Worm (Caenorhabditis elegans) whole organism, mixed stage, embryonic: Measurements from ENCODE around the gene lin-14.

ENCODE experiments used
- bed-3 ChIP-seq: fragments of 200-800 bp; sonication (Bioruptor generic); optimal IDR thresholded peaks from 3 replicates; lab custom pipeline; 2018; ENCODE audit warnings: mild to moderate bottlenecking, missing genetic modification characterization, moderate library complexity, missing compliant biosample characterization
- ceh-39 ChIP-seq: fragments of 150-350 bp; optimal IDR thresholded peaks from 2 replicates; lab custom pipeline; 2014; ENCODE audit warnings: missing biosample characterization, missing genetic modification characterization
- ceh-83 ChIP-seq: fragments of 200-800 bp; sonication (Bioruptor generic); optimal IDR thresholded peaks from 2 replicates; lab custom pipeline; 2018; ENCODE audit warnings: mild to moderate bottlenecking, missing genetic modification characterization, missing compliant biosample characterization
- elt-3 ChIP-seq: fragments of 150-350 bp; optimal IDR thresholded peaks from 2 replicates; lab custom pipeline; 2014; ENCODE audit warnings: missing biosample characterization, missing genetic modification characterization
- ham-2 ChIP-seq: fragments of 200-800 bp; sonication (Bioruptor generic); optimal IDR thresholded peaks from 2 replicates; lab custom pipeline; 2018; ENCODE audit warnings: mild to moderate bottlenecking, missing genetic modification characterization, missing compliant biosample characterization
- lsy-2 ChIP-seq: fragments of 150-350 bp; optimal IDR thresholded peaks from 2 replicates; lab custom pipeline; 2014; ENCODE audit warnings: missing biosample characterization, missing genetic modification characterization
- mep-1 ChIP-seq: fragments of 150-350 bp; optimal IDR thresholded peaks from 2 replicates; lab custom pipeline; 2017; ENCODE audit warnings: missing biosample characterization, missing genetic modification reagents, missing genetic modification characterization, inconsistent platforms
- nhr-28 ChIP-seq: fragments of 150-350 bp; optimal IDR thresholded peaks from 2 replicates; lab custom pipeline; 2014; ENCODE audit warnings: missing biosample characterization, missing genetic modification characterization
- pha-4 ChIP-seq: fragments of 150-350 bp; optimal IDR thresholded peaks from 2 replicates; lab custom pipeline; 2018; ENCODE audit warnings: missing biosample characterization, missing genetic modification reagents, missing genetic modification characterization
- sem-2 ChIP-seq: fragments of 200-800 bp; sonication (Bioruptor generic); optimal IDR thresholded peaks from 2 replicates; lab custom pipeline; 2018; ENCODE audit warnings: mild to moderate bottlenecking, missing genetic modification characterization, missing compliant biosample characterization
- snpc-4 ChIP-seq: fragments of 150-350 bp; optimal IDR thresholded peaks from 2 replicates; lab custom pipeline; 2014; ENCODE audit warnings: missing biosample characterization, missing genetic modification characterization
- sptf-1 ChIP-seq: sonication (generic microtip); optimal IDR thresholded peaks from 2 replicates; lab custom pipeline; 2017; ENCODE audit warnings: mild to moderate bottlenecking, missing genetic modification characterization, moderate library complexity, missing compliant biosample characterization
- unc-62 ChIP-seq: fragments of 150-350 bp; optimal IDR thresholded peaks from 2 replicates; lab custom pipeline; 2014; ENCODE audit warnings: missing biosample characterization, missing genetic modification reagents, missing genetic modification characterization
- ztf-11 ChIP-seq: fragments of 150-350 bp; optimal IDR thresholded peaks from 2 replicates; lab custom pipeline; 2014; ENCODE audit warnings: missing biosample characterization, missing genetic modification characterization

ce11 chrX:11509547-11509946, 44.2 kb downstream of the lin-14 start:
- no peak for TF ChIP-seq sem-2
- TF ChIP-seq lsy-2 (tag; lab: Kevin White, UChicago): no peak
- TF ChIP-seq pha-4: no peak
- no peak for TF ChIP-seq ztf-11
- no peak for TF ChIP-seq bed-3 (GFP tag; lab: Kevin White, UChicago)
- no peak for TF ChIP-seq unc-62 (GFP tag; lab: Kevin White, UChicago)
- no peak for TF ChIP-seq elt-3 (tag; lab: Kevin White, UChicago)
- no peak for TF ChIP-seq sptf-1
- no peak for TF ChIP-seq ceh-83 (GFP tag; lab: Kevin White, UChicago)
- TF ChIP-seq ham-2 (GFP tag; lab: Kevin White, UChicago): no peak
- TF ChIP-seq snpc-4: no peak
- no peak for TF ChIP-seq mep-1 (tag; lab: Kevin White, UChicago)
- TF ChIP-seq nhr-28 (tag; lab: Kevin White, UChicago): no peak
- no peak for TF ChIP-seq ceh-39 (tag; lab: Kevin White, UChicago)
